Fruit fly (Drosophila melanogaster) whole organism: ENCODE measurements around the gene CG33191.

Source experiments
- EcR ChIP-seq, 2 experiments: fragments of >200 bp; optimal IDR thresholded peaks; 2 replicates each; lab custom pipeline; 2017; ENCODE audit warnings: missing biosample characterization in 2 of 2, missing genetic modification characterization in 2 of 2, missing genetic modification reagents in 2 of 2
- pan ChIP-seq: fragments of >200 bp; optimal IDR thresholded peaks from 2 replicates; lab custom pipeline; 2017

DNA sequence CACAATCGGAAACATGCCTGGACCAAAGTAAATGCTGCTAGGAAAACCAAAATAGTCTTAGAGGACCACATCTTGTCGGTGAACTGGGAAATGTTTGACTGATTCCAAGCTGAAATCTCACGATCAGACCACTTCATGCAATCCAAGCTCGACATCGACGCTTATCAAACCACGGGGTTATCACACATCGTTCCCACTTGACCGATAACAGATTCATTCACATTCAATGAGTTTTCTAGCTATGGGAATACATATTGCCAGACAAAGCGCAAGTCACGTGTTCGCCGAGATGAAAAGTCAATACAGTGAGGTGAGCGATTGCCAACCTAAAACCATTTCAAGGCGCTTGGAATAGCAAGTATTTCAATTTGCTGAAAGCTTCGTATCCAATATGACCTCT lies 30.0 kb upstream of the CG33191 start:
- no peak for TF ChIP-seq EcR (GFP tag; optimal IDR thresholded peaks at IDR 0.05; lab: Kevin White, UChicago)
- TF ChIP-seq pan (lab: Kevin White, UChicago), result no peak
